Fruit fly (Drosophila melanogaster): Measurements from ENCODE around the gene cyc.
A peak's percentile ranks its signal among the peaks of the same experiment; 100 is the strongest.

Gene cyc

dm6 chr3L:19790929-19791687 is 24.6 kb downstream of the cyc start (continued):
- TF ChIP-seq cad (GFP tag; optimal IDR thresholded peaks at IDR 0.05) = no peak
- peak; percentile 21; the same call in 1 of the 2 replicates for TF ChIP-seq tna (GFP tag; IDR thresholded peaks at IDR 0.05; ENCODE audit: partially characterized antibody)
- no peak for TF ChIP-seq Eip74EF (GFP tag; optimal IDR thresholded peaks at IDR 0.05)
- peak; percentile 32 for TF ChIP-seq CG10274 (GFP tag; optimal IDR thresholded peaks at IDR 0.05)
- peak; percentile 52 to 68 for TF ChIP-seq chif (GFP tag; optimal IDR thresholded peaks at IDR 0.05)
- TF ChIP-seq CG12769 (tag; optimal IDR thresholded peaks at IDR 0.05) = peak; percentile 9
- TF ChIP-seq br (optimal IDR thresholded peaks at IDR 0.05) = no peak
- TF ChIP-seq Xbp1 (GFP tag; optimal IDR thresholded peaks at IDR 0.05) = peak; percentile 72
- TF ChIP-seq usp (GFP tag; optimal IDR thresholded peaks at IDR 0.05) = no peak
- TF ChIP-seq CG6654 (GFP tag; optimal IDR thresholded peaks at IDR 0.05) = peak; percentile 30
- TF ChIP-seq CG34422 (GFP tag; IDR thresholded peaks at IDR 0.05) = peak; percentile 54; the same call in 1 of the 3 replicates
- no peak for TF ChIP-seq CG18011 (GFP tag; optimal IDR thresholded peaks at IDR 0.05)
- TF ChIP-seq tap (tag; optimal IDR thresholded peaks at IDR 0.05) = no peak
- no peak for TF ChIP-seq CG4707 (GFP tag; optimal IDR thresholded peaks at IDR 0.05)
- TF ChIP-seq yki (optimal IDR thresholded peaks at IDR 0.05) = peak; percentile 21
- TF ChIP-seq CG17568 (GFP tag; optimal IDR thresholded peaks at IDR 0.05) = no peak
- TF ChIP-seq CG10267 (tag; optimal IDR thresholded peaks at IDR 0.05) = peak; percentile 61
- no peak for TF ChIP-seq CG1529 (GFP tag; optimal IDR thresholded peaks at IDR 0.05)
- 0 out of 3 replicates have a peak, but pooled peaks have one; percentile 52 for TF ChIP-seq CG3726 (GFP tag; IDR thresholded peaks at IDR 0.05)
- no peak for TF ChIP-seq scrt (GFP tag; optimal IDR thresholded peaks at IDR 0.05)
- TF ChIP-seq CG10543 (GFP tag; optimal IDR thresholded peaks at IDR 0.05) = peak; percentile 80
- no peak for TF ChIP-seq MTF-1 (GFP tag; optimal IDR thresholded peaks at IDR 0.05; ENCODE audit: borderline replicate concordance)
- TF ChIP-seq CG31224 (GFP tag; IDR thresholded peaks at IDR 0.05) = peak; percentile 59; the same call in 1 of the 2 replicates
- peak; percentile 53 for TF ChIP-seq CG1792 (GFP tag; optimal IDR thresholded peaks at IDR 0.05)
- TF ChIP-seq Six4 (GFP tag; optimal IDR thresholded peaks at IDR 0.05) = peak; percentile 51
- TF ChIP-seq CG12299 (tag; optimal IDR thresholded peaks at IDR 0.05) = no peak
- TF ChIP-seq maf-S (GFP tag; optimal IDR thresholded peaks at IDR 0.05) = peak; percentile 44
- peak; percentile 65 for TF ChIP-seq Dek (tag; optimal IDR thresholded peaks at IDR 0.05)
- no peak for TF ChIP-seq CG14965 (GFP tag; optimal IDR thresholded peaks at IDR 0.05; ENCODE audit: borderline replicate concordance)
- peak; percentile 17 for TF ChIP-seq CG9876 (GFP tag; optimal IDR thresholded peaks at IDR 0.05)
- peak; percentile 67 for TF ChIP-seq mam (GFP tag; optimal IDR thresholded peaks at IDR 0.05)
- peak; percentile 48 for TF ChIP-seq CG12104 (GFP tag; optimal IDR thresholded peaks at IDR 0.05)
- TF ChIP-seq Asciz (GFP tag; optimal IDR thresholded peaks at IDR 0.05) = no peak
- TF ChIP-seq nerfin-2 (GFP tag; IDR thresholded peaks at IDR 0.05; ENCODE audit: partially characterized antibody) = no peak
- no peak for TF ChIP-seq CG4282 (GFP tag; optimal IDR thresholded peaks at IDR 0.05)
- TF ChIP-seq dpn (GFP tag; optimal IDR thresholded peaks at IDR 0.05) = peak; percentile 59 to 65
- TF ChIP-seq Fer3 (tag; optimal IDR thresholded peaks at IDR 0.05) = peak; percentile 44
- no peak for TF ChIP-seq toy (GFP tag; IDR thresholded peaks at IDR 0.05)
- TF ChIP-seq zfh1 (GFP tag; IDR thresholded peaks at IDR 0.05) = peak; percentile 32; the same call in 2 of the 3 replicates
- TF ChIP-seq CG31365 (tag; optimal IDR thresholded peaks at IDR 0.05) = no peak
- TF ChIP-seq Poxn (GFP tag; IDR thresholded peaks at IDR 0.05) = no peak
- TF ChIP-seq Spps (tag; optimal IDR thresholded peaks at IDR 0.05) = peak; percentile 45
- no peak for TF ChIP-seq luna (GFP tag; optimal IDR thresholded peaks at IDR 0.05)
- TF ChIP-seq rib (GFP tag; IDR thresholded peaks at IDR 0.05) = peak; percentile 11
- TF ChIP-seq p53 (GFP tag; optimal IDR thresholded peaks at IDR 0.05) = peak; percentile 42
- no peak for TF ChIP-seq repo (GFP tag; optimal IDR thresholded peaks at IDR 0.05)
- peak; percentile 52; the same call in 1 of the 2 replicates for TF ChIP-seq klu (GFP tag; IDR thresholded peaks at IDR 0.05)
- peak; percentile 62 for TF ChIP-seq CG14710 (tag; optimal IDR thresholded peaks at IDR 0.05)
- TF ChIP-seq CG14050 (GFP tag; IDR thresholded peaks at IDR 0.05) = no peak
- TF ChIP-seq Awh (GFP tag; IDR thresholded peaks at IDR 0.05) = no peak
